Worm (Caenorhabditis elegans) whole organism, L3 larva: ENCODE measurements around the gene C02D5.4.

Experiments used
- ama-1 ChIP-seq: fragments of 150-350 bp; optimal IDR thresholded peaks from 2 replicates; lab custom pipeline; 2018
- egl-27 ChIP-seq: sonication (generic microtip); optimal IDR thresholded peaks from 4 replicates; lab custom pipeline; 2017; ENCODE audit warnings: missing biosample characterization, missing genetic modification reagents, missing genetic modification characterization
- fkh-10 ChIP-seq: sonication (generic microtip); optimal IDR thresholded peaks from 2 replicates; lab custom pipeline; 2017; ENCODE audit warnings: missing biosample characterization, missing genetic modification reagents, missing genetic modification characterization
- mdl-1 ChIP-seq: fragments of 150-350 bp; optimal IDR thresholded peaks from 2 replicates; lab custom pipeline; 2014; ENCODE audit warnings: missing biosample characterization, missing genetic modification characterization
- nhr-237 ChIP-seq: fragments of 150-350 bp; optimal IDR thresholded peaks from 2 replicates; lab custom pipeline; 2014; ENCODE audit warnings: missing biosample characterization, missing genetic modification characterization
- nhr-25 ChIP-seq: sonication (generic microtip); optimal IDR thresholded peaks from 2 replicates; lab custom pipeline; 2017; ENCODE audit warnings: missing biosample characterization, missing genetic modification characterization
- nhr-28 ChIP-seq: fragments of 150-350 bp; optimal IDR thresholded peaks from 2 replicates; lab custom pipeline; 2014; ENCODE audit warnings: missing biosample characterization, missing genetic modification characterization
- pha-4 ChIP-seq: fragments of 150-350 bp; optimal IDR thresholded peaks from 2 replicates; lab custom pipeline; 2014; ENCODE audit warnings: missing biosample characterization, missing genetic modification reagents, missing genetic modification characterization
- unc-62 ChIP-seq: fragments of 150-350 bp; sonication (generic microtip); optimal IDR thresholded peaks from 4 replicates; lab custom pipeline; 2014; ENCODE audit warnings: missing biosample characterization, missing genetic modification reagents, missing genetic modification characterization
- ztf-11 ChIP-seq: fragments of 150-350 bp; optimal IDR thresholded peaks from 2 replicates; lab custom pipeline; 2014; ENCODE audit warnings: missing biosample characterization, missing genetic modification characterization
- ztf-4 ChIP-seq: fragments of 150-350 bp; optimal IDR thresholded peaks from 2 replicates; lab custom pipeline; 2014; ENCODE audit warnings: missing biosample characterization, missing genetic modification characterization

DNA sequence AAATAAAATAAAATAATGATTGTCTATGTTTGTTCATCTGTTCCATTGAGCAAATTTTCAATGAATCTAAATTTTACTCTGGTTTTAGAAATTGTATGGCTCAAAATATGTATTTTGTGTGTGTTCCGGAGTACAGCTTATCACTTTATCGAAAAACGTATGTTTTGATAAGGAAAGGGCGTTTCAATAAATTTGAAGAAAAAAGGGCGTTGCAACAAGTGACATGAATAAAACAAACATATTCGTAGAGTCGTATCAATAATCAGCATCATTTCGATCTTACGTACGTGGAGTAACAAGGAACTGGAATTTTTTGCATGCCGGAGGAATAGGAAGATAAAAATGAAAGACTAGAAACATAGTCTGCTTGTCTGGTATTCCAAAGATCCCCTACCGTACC lies 42.1 kb downstream of the C02D5.4 start:
- TF ChIP-seq ama-1 (lab: Kevin White, UChicago) (no peak), unc-62 (no peak), ztf-11 (no peak), fkh-10 (GFP tag; lab: Kevin White, UChicago) (no peak), mdl-1 (tag; lab: Kevin White, UChicago) (no peak), nhr-28 (tag; lab: Kevin White, UChicago) (no peak), egl-27 (no peak), pha-4 (tag; lab: Kevin White, UChicago) (no peak), nhr-237 (tag; lab: Kevin White, UChicago) (no peak), ztf-4 (tag; lab: Kevin White, UChicago) (no peak), nhr-25 (tag; lab: Kevin White, UChicago) (no peak)
